Fruit fly (Drosophila melanogaster): ENCODE measurements around the gene Pomp.
A peak's percentile ranks its signal among the peaks of the same experiment; 100 is the strongest.

Gene Pomp

dm6 chr2L:20796758-20797514 is 9.5 kb downstream of the Pomp start, which contains the start of gene vari (continued):
- peak; percentile 7 for TF ChIP-seq CG18599 (GFP tag; optimal IDR thresholded peaks at IDR 0.05)
- peak; percentile 53; the same call in 1 of the 2 replicates for TF ChIP-seq bbx (GFP tag; IDR thresholded peaks at IDR 0.05; ENCODE audit: partially characterized antibody)
- TF ChIP-seq vvl (GFP tag; IDR thresholded peaks at IDR 0.05): peak; percentile 33; the same call in 1 of the 2 replicates
- no peak for TF ChIP-seq CG3281 (GFP tag; optimal IDR thresholded peaks at IDR 0.05)
- TF ChIP-seq CG18262 (tag; optimal IDR thresholded peaks at IDR 0.05): no peak
- peak; percentile 63 for TF ChIP-seq pita (GFP tag; optimal IDR thresholded peaks at IDR 0.05)
- peak; percentile 19; the same call in 1 of the 2 replicates for TF ChIP-seq amos (GFP tag; IDR thresholded peaks at IDR 0.05; ENCODE audit: partially characterized antibody)
- TF ChIP-seq Hmr (GFP tag; optimal IDR thresholded peaks at IDR 0.05): peak; percentile 6
- peak; percentile 82 for TF ChIP-seq Med (GFP tag)
- no peak for TF ChIP-seq CG18619 (GFP tag; optimal IDR thresholded peaks at IDR 0.05)
- peak; percentile 31; the same call in 1 of the 2 replicates for TF ChIP-seq unc-4 (GFP tag; IDR thresholded peaks at IDR 0.05; ENCODE audit: partially characterized antibody)
- no peak for TF ChIP-seq usp (GFP tag; optimal IDR thresholded peaks at IDR 0.05)
- no peak for TF ChIP-seq CG8290 (GFP tag; optimal IDR thresholded peaks at IDR 0.05)
- peak in 1 of 2 experiments; percentile 39 for TF ChIP-seq CG8290 (tag; optimal IDR thresholded peaks at IDR 0.05)
- peak; percentile 47 for TF ChIP-seq nom (GFP tag; optimal IDR thresholded peaks at IDR 0.05)
- peak; percentile 58 for TF ChIP-seq scrt (GFP tag; optimal IDR thresholded peaks at IDR 0.05)
- TF ChIP-seq Dp (GFP tag; optimal IDR thresholded peaks at IDR 0.05): peak; percentile 76
- TF ChIP-seq gro (GFP tag; optimal IDR thresholded peaks at IDR 0.05): peak; percentile 3
- TF ChIP-seq CG4404 (GFP tag; IDR thresholded peaks at IDR 0.05): no peak
- TF ChIP-seq B-H2 (GFP tag; optimal IDR thresholded peaks at IDR 0.05): peak; percentile 55
- peak; percentile 18 for TF ChIP-seq pb (GFP tag; optimal IDR thresholded peaks at IDR 0.05)
- no peak for TF ChIP-seq gem (tag; optimal IDR thresholded peaks at IDR 0.05)
- TF ChIP-seq nerfin-2 (GFP tag; IDR thresholded peaks at IDR 0.05; ENCODE audit: partially characterized antibody): 0 out of 2 replicates have a peak, but pooled peaks have one; percentile 26
- TF ChIP-seq CG13424 (tag; optimal IDR thresholded peaks at IDR 0.05): no peak
- TF ChIP-seq zf30C (GFP tag; optimal IDR thresholded peaks at IDR 0.05): no peak
- TF ChIP-seq Fer1 (GFP tag; optimal IDR thresholded peaks at IDR 0.05): peak; percentile 53
- TF ChIP-seq CG17385 (GFP tag; optimal IDR thresholded peaks at IDR 0.05): peak; percentile 21
- peak; percentile 19 for TF ChIP-seq CG18476 (GFP tag; optimal IDR thresholded peaks at IDR 0.05)
- TF ChIP-seq CG31365 (tag; optimal IDR thresholded peaks at IDR 0.05): peak; percentile 5
- no peak for TF ChIP-seq nerfin-1 (tag; optimal IDR thresholded peaks at IDR 0.05)
- TF ChIP-seq Aef1 (GFP tag; IDR thresholded peaks at IDR 0.05): peak; percentile 44; the same call in 2 of the 3 replicates
- peak; percentile 40 for TF ChIP-seq CG12769 (tag; optimal IDR thresholded peaks at IDR 0.05)
- TF ChIP-seq CG3847 (GFP tag; IDR thresholded peaks at IDR 0.05): no peak
- peak; percentile 60 for TF ChIP-seq CG2116 (GFP tag; optimal IDR thresholded peaks at IDR 0.05)
- no peak for TF ChIP-seq GATAe (GFP tag; conservative IDR thresholded peaks at IDR 0.05)
- TF ChIP-seq CG12071 (GFP tag; optimal IDR thresholded peaks at IDR 0.05): peak; percentile 20
- peak; percentile 28 for TF ChIP-seq lab (GFP tag; optimal IDR thresholded peaks at IDR 0.05)
- TF ChIP-seq cg (GFP tag; optimal IDR thresholded peaks at IDR 0.05): no peak
- 0 out of 3 replicates have a peak, but pooled peaks have one; percentile 26 for TF ChIP-seq ken (GFP tag; IDR thresholded peaks at IDR 0.05)
- TF ChIP-seq D (optimal IDR thresholded peaks at IDR 0.05): no peak
- no peak for TF ChIP-seq D (GFP tag; optimal IDR thresholded peaks at IDR 0.05)
- TF ChIP-seq Ets97D (GFP tag; optimal IDR thresholded peaks at IDR 0.05): no peak
- TF ChIP-seq shn (GFP tag; optimal IDR thresholded peaks at IDR 0.05): no peak
- TF ChIP-seq pzg (GFP tag; optimal IDR thresholded peaks at IDR 0.05): no peak
- TF ChIP-seq CG12104 (GFP tag; optimal IDR thresholded peaks at IDR 0.05): peak; percentile 3
- TF ChIP-seq dpn (GFP tag; optimal IDR thresholded peaks at IDR 0.05): no peak
- no peak for TF ChIP-seq klu (GFP tag; IDR thresholded peaks at IDR 0.05)
- peak; percentile 65; the same call in 1 of the 2 replicates for TF ChIP-seq chm (GFP tag; IDR thresholded peaks at IDR 0.05)
